Worm (Caenorhabditis elegans) whole organism, L4/young adult: Measurements from ENCODE around the gene phy-2.
"Not testable (repeated sequence)": the region's sequence is repeated elsewhere in the genome, so short reads cannot be mapped to it uniquely, and the experiment has no call there.

ENCODE experiments used
- W03F9.2 ChIP-seq: fragments of 150-350 bp; optimal IDR thresholded peaks from 2 replicates; lab custom pipeline; 2014; ENCODE audit warnings: missing biosample characterization, missing genetic modification characterization
- dao-5 ChIP-seq: sonication (generic microtip); optimal IDR thresholded peaks from 2 replicates; lab custom pipeline; 2016; ENCODE audit warnings: missing genotype, missing genetic modification characterization, moderate library complexity, missing compliant biosample characterization
- him-1 ChIP-seq: sonication (generic microtip); optimal IDR thresholded peaks from 2 replicates; lab custom pipeline; 2016; ENCODE audit warnings: missing genotype, missing genetic modification reagents, missing genetic modification characterization, missing compliant biosample characterization

The phy-2 gene

DNA sequence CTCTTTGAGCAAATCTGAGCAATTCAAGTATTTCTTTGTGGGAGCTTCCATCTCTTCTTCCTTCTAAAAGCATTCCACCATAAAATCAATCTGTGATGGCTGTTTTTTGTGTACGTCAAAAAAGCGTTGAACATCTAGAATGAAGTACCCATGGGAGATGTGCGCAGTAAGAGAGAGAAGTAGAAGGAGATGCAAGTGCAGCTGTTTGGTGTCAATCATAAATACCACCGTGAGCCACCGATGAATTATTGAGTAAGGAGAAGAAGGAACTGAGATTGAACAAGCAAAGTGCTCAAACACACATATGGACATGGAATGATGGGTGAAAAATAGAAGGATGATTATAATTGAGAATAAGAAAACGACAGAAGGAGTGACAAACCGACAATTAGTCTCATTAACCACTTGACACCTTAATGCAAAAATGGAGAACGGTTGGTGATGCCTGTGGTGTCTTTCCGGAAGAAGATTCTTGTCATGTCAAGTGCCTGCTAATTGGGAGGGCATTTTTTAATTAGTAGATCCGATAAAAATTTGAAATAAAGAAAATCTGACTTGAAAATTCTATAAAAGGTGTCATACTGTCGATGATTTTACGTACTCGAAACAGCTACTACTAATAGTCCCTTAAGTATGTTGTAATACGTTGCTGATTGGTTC, 23.6 kb downstream of the phy-2 start:
- TF ChIP-seq W03F9.2 (no peak), him-1 (no peak), dao-5 (tag; lab: Kevin White, UChicago) (no peak)

DNA sequence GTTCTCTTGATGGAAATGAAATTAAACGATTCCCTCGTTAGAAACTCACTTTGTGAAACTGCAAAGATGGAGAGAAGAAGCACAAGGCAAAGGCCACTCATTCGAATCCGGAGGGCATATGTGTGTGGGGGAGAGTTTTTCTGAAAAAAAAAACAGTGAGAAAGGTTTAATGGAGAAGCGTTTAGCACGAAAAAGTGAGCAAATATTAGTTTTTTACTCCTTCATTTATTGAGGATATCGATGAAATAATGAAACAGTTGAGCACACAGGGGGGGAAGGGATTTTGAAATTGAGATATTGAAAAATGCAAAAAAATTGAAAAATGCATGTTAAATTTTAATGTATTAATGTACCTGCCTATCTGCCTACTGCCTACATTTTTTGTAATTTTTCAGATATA, 37.6 kb downstream of the phy-2 start, which contains the start of gene nlr-1:
Gene nlr-1 (minus strand): TSS at position 101 of the 400 bp plus-strand sequence.
- not testable (repeated sequence) for TF ChIP-seq W03F9.2; him-1; dao-5 (tag; lab: Kevin White, UChicago)

DNA sequence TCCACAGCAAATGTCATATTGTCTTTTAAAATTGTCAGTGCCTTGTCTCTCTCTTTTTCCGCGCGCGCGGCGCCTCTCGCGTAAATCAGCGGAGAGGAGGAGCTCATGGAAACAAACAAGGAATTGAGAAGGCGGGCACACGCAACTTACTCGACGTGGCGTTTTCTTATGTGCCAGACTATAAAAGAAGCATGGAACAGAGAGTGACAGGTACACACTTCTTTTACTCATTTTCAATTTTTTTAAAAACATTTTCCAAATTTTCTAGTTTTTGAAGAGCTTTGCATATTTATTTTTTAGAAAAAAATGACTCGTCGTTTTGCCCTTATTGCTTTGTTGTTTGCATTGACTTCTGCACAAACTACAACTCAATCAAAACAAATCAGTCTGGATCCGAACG, 47.8 kb downstream of the phy-2 start, which contains the start of gene F20B10.3:
Gene F20B10.3 (plus strand): TSS at position 301 of the 400 bp plus-strand sequence.
- TF ChIP-seq W03F9.2 (no peak), dao-5 (tag; lab: Kevin White, UChicago) (no peak), him-1 (no peak)

DNA sequence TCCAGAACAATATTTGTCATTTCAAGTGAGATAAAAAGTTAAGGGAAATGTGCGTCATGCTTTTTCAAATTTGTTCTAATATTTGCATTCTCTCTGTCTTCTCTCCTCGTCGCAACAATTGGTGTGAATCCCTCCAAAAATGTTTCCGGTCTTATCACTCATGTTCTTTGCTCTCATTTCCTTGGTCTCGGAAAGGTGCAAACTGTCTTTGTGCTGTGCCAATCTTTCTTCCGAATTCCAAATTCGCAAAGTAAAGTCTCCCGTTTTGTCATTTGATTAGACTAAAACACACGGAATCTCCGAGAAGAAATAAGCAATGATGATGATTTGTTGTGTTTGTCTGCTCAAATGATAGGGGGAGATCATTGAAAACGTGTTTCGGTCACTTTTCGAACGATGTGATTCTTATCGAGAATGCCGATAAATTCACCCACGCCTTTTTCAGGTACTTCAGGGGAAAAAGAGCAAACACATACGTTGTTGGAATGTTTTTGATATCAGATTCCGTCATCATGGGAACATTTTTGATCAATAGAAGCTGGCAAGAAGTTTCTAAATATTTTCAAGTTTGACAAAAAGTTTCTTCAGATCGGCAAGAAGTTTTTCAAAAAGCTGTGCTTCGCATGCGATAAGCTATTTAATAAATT, 50.2 kb downstream of the phy-2 start:
- TF ChIP-seq dao-5 (tag; lab: Kevin White, UChicago) (no peak), him-1 (no peak), W03F9.2 (no peak)

DNA sequence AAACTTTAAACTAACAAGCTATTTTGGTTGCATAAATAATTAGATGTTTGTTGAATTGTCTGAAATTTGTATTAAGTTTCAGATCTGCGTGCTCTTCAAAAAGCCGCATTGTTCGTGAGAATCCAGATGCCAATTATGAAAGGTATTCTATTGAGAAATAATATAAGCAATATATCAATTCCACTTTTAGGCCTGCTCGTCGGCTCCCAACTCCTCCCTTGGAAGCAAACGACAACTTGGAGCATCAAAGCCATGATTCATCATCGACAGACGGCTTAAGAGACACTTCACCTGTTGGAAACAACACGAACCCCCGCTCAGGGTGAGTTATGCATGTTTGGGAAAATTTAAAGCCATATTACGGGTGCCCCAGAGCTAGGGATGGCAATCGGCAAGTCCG, 53.1 kb downstream of the phy-2 start:
- no peak for TF ChIP-seq dao-5 (tag; lab: Kevin White, UChicago)
